Fruit fly (Drosophila melanogaster) whole organism, embryonic: ENCODE results near the gene CG32087.

Experiments used
- Bdp1 ChIP-seq: fragments of 200-800 bp; sonication (Bioruptor generic); optimal IDR thresholded peaks from 3 replicates; lab custom pipeline; 2016; ENCODE audit warnings: missing biosample characterization, missing genetic modification characterization
- BtbVII ChIP-seq: fragments of 200-800 bp; sonication (Bioruptor generic); optimal IDR thresholded peaks from 3 replicates; lab custom pipeline; 2017; ENCODE audit warnings: missing biosample characterization, mild to moderate bottlenecking, missing genetic modification characterization
- CG11247 ChIP-seq: fragments of 200-800 bp; sonication (Bioruptor generic); IDR thresholded peaks from 2 replicates; pipeline ENCODE4 v1.3.6; 2022; ENCODE audit warnings: missing biosample characterization, missing genetic modification characterization
- CG14441 ChIP-seq: fragments of 200-800 bp; sonication (Bioruptor generic); IDR thresholded peaks from 2 replicates; pipeline ENCODE4 v1.3.6; 2022; ENCODE audit warnings: missing biosample characterization, missing genetic modification characterization
- CG14667 ChIP-seq: fragments of 200-800 bp; sonication (Bioruptor generic); IDR thresholded peaks from 2 replicates; pipeline ENCODE4 v1.3.6; 2022; ENCODE audit warnings: missing biosample characterization, missing genetic modification characterization
- CG14710 ChIP-seq: fragments of 200-800 bp; sonication (Bioruptor generic); optimal IDR thresholded peaks from 3 replicates; lab custom pipeline; 2019; ENCODE audit warnings: missing biosample characterization, mild to moderate bottlenecking, missing genetic modification characterization, moderate library complexity
- CG15269 ChIP-seq: fragments of 200-800 bp; sonication (Bioruptor generic); optimal IDR thresholded peaks from 2 replicates; lab custom pipeline; 2018; ENCODE audit warnings: missing biosample characterization, mild to moderate bottlenecking, missing genetic modification characterization, moderate library complexity
- CG1602 ChIP-seq: fragments of 200-800 bp; sonication (Bioruptor generic); optimal IDR thresholded peaks from 3 replicates; lab custom pipeline; 2016; ENCODE audit warnings: missing biosample characterization, missing genetic modification characterization
- CG1603 ChIP-seq: fragments of 200-800 bp; sonication (Bioruptor generic); optimal IDR thresholded peaks from 2 replicates; lab custom pipeline; 2019; ENCODE audit warnings: missing biosample characterization, mild to moderate bottlenecking, missing genetic modification characterization, moderate library complexity
- CG16815 ChIP-seq: fragments of 200-800 bp; sonication (Bioruptor generic); optimal IDR thresholded peaks from 3 replicates; lab custom pipeline; 2017; ENCODE audit warnings: missing biosample characterization, mild to moderate bottlenecking, missing genetic modification characterization
- CG17359 ChIP-seq: fragments of 200-800 bp; sonication (Bioruptor generic); optimal IDR thresholded peaks from 3 replicates; lab custom pipeline; 2018; ENCODE audit warnings: missing biosample characterization, mild to moderate bottlenecking, missing genetic modification characterization, moderate library complexity
- CG31224 ChIP-seq: fragments of 200-800 bp; sonication (Bioruptor generic); IDR thresholded peaks from 2 replicates; pipeline ENCODE4 v1.3.6; 2022; ENCODE audit warnings: missing biosample characterization, missing genetic modification characterization
- CG31388 ChIP-seq: fragments of 200-800 bp; sonication (Bioruptor generic); optimal IDR thresholded peaks from 2 replicates; lab custom pipeline; 2016; ENCODE audit warnings: missing biosample characterization, missing genetic modification characterization
- CG3281 ChIP-seq: fragments of 200-800 bp; sonication (Bioruptor generic); optimal IDR thresholded peaks from 3 replicates; lab custom pipeline; 2017; ENCODE audit warnings: missing biosample characterization, mild to moderate bottlenecking, missing genetic modification characterization
- CG4328 ChIP-seq: fragments of 200-800 bp; sonication (Bioruptor generic); optimal IDR thresholded peaks from 3 replicates; lab custom pipeline; 2017; ENCODE audit warnings: missing biosample characterization, missing genetic modification reagents, missing genetic modification characterization
- CG4360 ChIP-seq: fragments of 200-800 bp; sonication (Bioruptor generic); IDR thresholded peaks from 2 replicates; pipeline ENCODE4 v1.3.6; 2022; ENCODE audit warnings: missing biosample characterization, missing genetic modification characterization
- CG4820 ChIP-seq: fragments of 200-800 bp; sonication (Bioruptor generic); optimal IDR thresholded peaks from 3 replicates; lab custom pipeline; 2016; ENCODE audit warnings: missing biosample characterization, missing genetic modification characterization
- CG6683 ChIP-seq: fragments of 200-800 bp; sonication (Bioruptor generic); optimal IDR thresholded peaks from 2 replicates; lab custom pipeline; 2017; ENCODE audit warnings: missing biosample characterization, mild to moderate bottlenecking, missing genetic modification characterization, missing genetic modification reagents
- CG7745 ChIP-seq: fragments of 200-800 bp; sonication (Bioruptor generic); optimal IDR thresholded peaks from 2 replicates; lab custom pipeline; 2018; ENCODE audit warnings: missing biosample characterization, mild to moderate bottlenecking, missing genetic modification characterization, moderate library complexity
- CG7928 ChIP-seq: fragments of 200-800 bp; sonication (Bioruptor generic); optimal IDR thresholded peaks from 2 replicates; lab custom pipeline; 2017; ENCODE audit warnings: missing biosample characterization, mild to moderate bottlenecking, missing genetic modification characterization
- CG9215 ChIP-seq: fragments of 200-800 bp; sonication (Bioruptor generic); IDR thresholded peaks from 2 replicates; pipeline ENCODE4 v1.3.6; 2022; ENCODE audit warnings: missing biosample characterization, missing genetic modification characterization
- D19A ChIP-seq: fragments of 200-800 bp; optimal IDR thresholded peaks from 3 replicates; lab custom pipeline; 2019; ENCODE audit warnings: missing biosample characterization, mild to moderate bottlenecking, missing genetic modification characterization, moderate library complexity
- D19B ChIP-seq: fragments of 200-800 bp; sonication (Bioruptor generic); optimal IDR thresholded peaks from 2 replicates; lab custom pipeline; 2017; ENCODE audit warnings: missing biosample characterization, mild to moderate bottlenecking, missing genetic modification characterization
- Deaf1 ChIP-seq: fragments of 200-800 bp; optimal IDR thresholded peaks from 3 replicates; lab custom pipeline; 2019; ENCODE audit warnings: missing biosample characterization, mild to moderate bottlenecking, missing genetic modification characterization, moderate library complexity
- E2f1 ChIP-seq: fragments of 200-800 bp; sonication (Bioruptor generic); IDR thresholded peaks from 2 replicates; pipeline ENCODE4 v1.3.6; 2022; ENCODE audit warnings: missing biosample characterization, missing genetic modification characterization
- ERR ChIP-seq: fragments of 200-800 bp; sonication (Bioruptor generic); optimal IDR thresholded peaks from 2 replicates; lab custom pipeline; 2016; ENCODE audit warnings: missing biosample characterization, missing genetic modification characterization
- Fer2 ChIP-seq: fragments of 200-800 bp; sonication (Bioruptor generic); optimal IDR thresholded peaks from 2 replicates; lab custom pipeline; 2018; ENCODE audit warnings: missing biosample characterization, mild to moderate bottlenecking, missing genetic modification characterization, moderate library complexity
- HHEX ChIP-seq: fragments of 200-800 bp; sonication (Bioruptor generic); optimal IDR thresholded peaks from 3 replicates; lab custom pipeline; 2017; ENCODE audit warnings: missing biosample characterization, mild to moderate bottlenecking, missing genetic modification characterization, missing genetic modification reagents
- Hand ChIP-seq: fragments of 200-800 bp; sonication (Bioruptor generic); optimal IDR thresholded peaks from 2 replicates; lab custom pipeline; 2017; ENCODE audit warnings: mild to moderate bottlenecking, missing biosample characterization, missing genetic modification reagents, missing genetic modification characterization
- Hmx ChIP-seq: fragments of 200-800 bp; sonication (Bioruptor generic); optimal IDR thresholded peaks from 2 replicates; lab custom pipeline; 2016; ENCODE audit warnings: missing biosample characterization, missing genetic modification characterization
- MESR4 ChIP-seq: fragments of 200-800 bp; sonication (Bioruptor generic); optimal IDR thresholded peaks from 2 replicates; lab custom pipeline; 2018; ENCODE audit warnings: missing biosample characterization, mild to moderate bottlenecking, missing genetic modification characterization, moderate library complexity
- NFAT ChIP-seq: fragments of 200-800 bp; sonication (Bioruptor generic); IDR thresholded peaks from 2 replicates; pipeline ENCODE4 v1.3.6; 2022; ENCODE audit warnings: missing biosample characterization, missing genetic modification characterization
- Nf-YB ChIP-seq: fragments of 200-800 bp; sonication (Bioruptor generic); optimal IDR thresholded peaks from 3 replicates; lab custom pipeline; 2019; ENCODE audit warnings: missing biosample characterization, mild to moderate bottlenecking, missing genetic modification characterization, moderate library complexity
- Sry-β ChIP-seq: fragments of 200-800 bp; sonication (Bioruptor generic); optimal IDR thresholded peaks from 2 replicates; lab custom pipeline; 2018; ENCODE audit warnings: missing biosample characterization, mild to moderate bottlenecking, missing genetic modification characterization, moderate library complexity
- Taf1 ChIP-seq: fragments of 200-800 bp; sonication (Bioruptor generic); IDR thresholded peaks from 2 replicates; pipeline ENCODE4 v1.3.6; 2022; ENCODE audit warnings: missing biosample characterization, missing genetic modification characterization
- abd-A ChIP-seq: fragments of 200-800 bp; sonication (Bioruptor generic); optimal IDR thresholded peaks from 3 replicates; lab custom pipeline; 2019; ENCODE audit warnings: missing biosample characterization, mild to moderate bottlenecking, missing genetic modification characterization, moderate library complexity
- bab2 ChIP-seq: fragments of 200-800 bp; sonication (Bioruptor generic); optimal IDR thresholded peaks from 2 replicates; lab custom pipeline; 2016; ENCODE audit warnings: missing biosample characterization, missing genetic modification characterization
- dysf ChIP-seq: fragments of 200-800 bp; sonication (Bioruptor generic); IDR thresholded peaks from 3 replicates; pipeline ENCODE4 v1.3.6; 2022; ENCODE audit warnings: missing biosample characterization, missing genetic modification characterization
- en ChIP-seq: fragments of 200-800 bp; sonication (Bioruptor generic); optimal IDR thresholded peaks from 2 replicates; lab custom pipeline; 2016; ENCODE audit warnings: missing biosample characterization, missing genetic modification characterization
- ewg ChIP-seq: fragments of 200-800 bp; sonication (Bioruptor generic); optimal IDR thresholded peaks from 3 replicates; lab custom pipeline; 2017; ENCODE audit warnings: mild to moderate bottlenecking, missing biosample characterization, missing genetic modification reagents, missing genetic modification characterization
- hth ChIP-seq: fragments of >200 bp; optimal IDR thresholded peaks from 2 replicates; lab custom pipeline; 2017; ENCODE audit warnings: inconsistent platforms
- ind ChIP-seq: fragments of 200-800 bp; sonication (Bioruptor generic); optimal IDR thresholded peaks from 3 replicates; lab custom pipeline; 2016; ENCODE audit warnings: missing biosample characterization, missing genetic modification characterization
- kay ChIP-seq: fragments of 200-800 bp; sonication (Bioruptor generic); optimal IDR thresholded peaks from 2 replicates; lab custom pipeline; 2016; ENCODE audit warnings: missing biosample characterization, missing genetic modification characterization
- klu ChIP-seq: fragments of 200-800 bp; sonication (Bioruptor generic); IDR thresholded peaks from 2 replicates; pipeline ENCODE4 v1.3.6; 2022; ENCODE audit warnings: missing biosample characterization, missing genetic modification characterization
- lab ChIP-seq: fragments of 200-800 bp; sonication (Bioruptor generic); optimal IDR thresholded peaks from 3 replicates; lab custom pipeline; 2017; ENCODE audit warnings: missing biosample characterization, missing genetic modification characterization, mild to moderate bottlenecking, moderate library complexity, missing genetic modification reagents
- mam ChIP-seq: fragments of 200-800 bp; sonication (Bioruptor generic); optimal IDR thresholded peaks from 3 replicates; lab custom pipeline; 2016; ENCODE audit warnings: missing biosample characterization, missing genetic modification characterization
- repo ChIP-seq: fragments of 200-800 bp; sonication (Bioruptor generic); optimal IDR thresholded peaks from 2 replicates; lab custom pipeline; 2016; ENCODE audit warnings: missing biosample characterization, missing genetic modification characterization
- rib ChIP-seq: fragments of 200-800 bp; sonication (Bioruptor generic); IDR thresholded peaks from 2 replicates; pipeline ENCODE4 v1.3.6; 2022; ENCODE audit warnings: missing biosample characterization, missing genetic modification characterization
- run ChIP-seq: fragments of 200-800 bp; sonication (Bioruptor generic); optimal IDR thresholded peaks from 3 replicates; lab custom pipeline; 2018; ENCODE audit warnings: missing biosample characterization, mild to moderate bottlenecking, missing genetic modification characterization
- sc ChIP-seq, 3 experiments: fragments of >200 bp in 2 of 3; fragments of 200-800 bp in 1 of 3; sonication (Bioruptor generic) in 1 of 3; optimal IDR thresholded peaks; 2 replicates in 2 of 3; 3 replicates in 1 of 3; lab custom pipeline; 2017; ENCODE audit warnings: mild to moderate bottlenecking in 1 of 3, missing biosample characterization in 1 of 3, missing genetic modification characterization in 1 of 3, missing genetic modification reagents in 1 of 3
- twi ChIP-seq: fragments of 200-800 bp; optimal IDR thresholded peaks from 2 replicates; lab custom pipeline; 2019; ENCODE audit warnings: missing biosample characterization, mild to moderate bottlenecking, missing genetic modification characterization, moderate library complexity
- wdn ChIP-seq: fragments of 200-800 bp; sonication (Bioruptor generic); IDR thresholded peaks from 2 replicates; pipeline ENCODE4 v1.3.6; 2022; ENCODE audit warnings: missing biosample characterization, missing genetic modification characterization

CG32087 gene

dm6 chr3L:11708633-11709116 lies 23.3 kb upstream of the CG32087 start, which contains the start of the genes Ccdc56 and mtTFB1 (continued):
- TF ChIP-seq repo (no peak), CG16815 (no peak), wdn (no peak), Nf-YB (GFP tag; lab: Kevin White, UChicago) (no peak), CG4360 (GFP tag; lab: Robert Waterston, UW) (no peak), en (GFP tag; lab: Kevin White, UChicago) (no peak), CG4820 (GFP tag; lab: Kevin White, UChicago) (no peak), ERR (GFP tag; lab: Kevin White, UChicago) (no peak), CG11247 (GFP tag; lab: Robert Waterston, UW) (no peak), CG9215 (no peak), BtbVII (GFP tag; lab: Kevin White, UChicago) (no peak), CG6683 (GFP tag; lab: Kevin White, UChicago) (no peak), MESR4 (peak; percentile 64), CG14667 (GFP tag; lab: Robert Waterston, UW) (no peak), klu (GFP tag; lab: Robert Waterston, UW) (no peak), Hand (GFP tag; lab: Kevin White, UChicago) (no peak), CG31224 (GFP tag; lab: Robert Waterston, UW) (no peak), CG1603 (peak; percentile 26), CG14441 (GFP tag; lab: Robert Waterston, UW) (no peak), CG3281 (GFP tag; lab: Kevin White, UChicago) (no peak), E2f1 (GFP tag; lab: Robert Waterston, UW) (no peak), bab2 (GFP tag; lab: Kevin White, UChicago) (no peak), Sry-β (GFP tag; lab: Kevin White, UChicago) (no peak), abd-A (no peak), CG1602 (no peak), run (tag; lab: Kevin White, UChicago) (no peak), kay (GFP tag; lab: Kevin White, UChicago) (peak; percentile 61), HHEX (no peak), CG31388 (no peak), mam (no peak), D19B (GFP tag; lab: Kevin White, UChicago) (no peak), CG17359 (no peak), Fer2 (no peak), twi (no peak), CG7745 (tag; lab: Kevin White, UChicago) (no peak), CG7928 (GFP tag; lab: Kevin White, UChicago) (peak; percentile 3), D19A (tag; lab: Kevin White, UChicago) (no peak), lab (GFP tag; lab: Kevin White, UChicago) (no peak), sc (optimal IDR thresholded peaks at IDR 0.05; lab: Kevin White, UChicago) (no peak), sc (GFP tag; optimal IDR thresholded peaks at IDR 0.05; lab: Kevin White, UChicago) (no peak), ind (GFP tag; lab: Kevin White, UChicago) (no peak), CG14710 (peak; percentile 54), rib (GFP tag; lab: Robert Waterston, UW) (no peak), ewg (GFP tag; lab: Kevin White, UChicago) (peak; percentile 76), NFAT (GFP tag; lab: Robert Waterston, UW) (no peak), Hmx (GFP tag; lab: Kevin White, UChicago) (no peak), CG15269 (tag; lab: Kevin White, UChicago) (no peak), Taf1 (no peak), CG4328 (GFP tag; lab: Kevin White, UChicago) (no peak), Deaf1 (peak; percentile 16), hth (lab: Kevin White, UChicago) (no peak), dysf (GFP tag; lab: Robert Waterston, UW) (no peak), Bdp1 (GFP tag; lab: Kevin White, UChicago) (peak; percentile 43)
